Fruit fly (Drosophila melanogaster): Measurements from ENCODE around the gene CG1571.

The CG1571 gene

DNA sequence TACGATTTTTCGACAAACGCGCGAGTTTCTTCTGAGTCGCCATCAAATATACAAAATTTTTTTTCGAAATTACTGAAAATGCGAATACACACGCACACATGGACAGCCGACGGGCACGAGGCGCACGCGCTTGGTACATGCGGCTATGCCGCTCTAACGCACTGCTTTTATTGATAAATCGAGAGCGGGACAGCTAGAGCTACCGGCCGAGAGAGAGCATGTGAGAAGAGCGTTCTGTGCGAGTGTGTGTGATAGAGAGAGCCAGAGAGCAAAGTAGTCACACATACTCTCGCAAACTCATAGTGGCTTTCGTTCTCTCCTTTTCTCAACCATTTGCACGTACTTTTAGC lies 14.8 kb upstream of the CG1571 start (continued):
- TF ChIP-seq TFAM (GFP tag; optimal IDR thresholded peaks at IDR 0.05) (no peak), Fer2 (tag; optimal IDR thresholded peaks at IDR 0.05) (no peak), lbe (GFP tag; optimal IDR thresholded peaks at IDR 0.05) (no peak), Scr (GFP tag; IDR thresholded peaks at IDR 0.05; ENCODE audit: partially characterized antibody) (no peak), ab (GFP tag; optimal IDR thresholded peaks at IDR 0.05) (no peak), sd (tag; optimal IDR thresholded peaks at IDR 0.05) (peak; percentile 59), CG16813 (GFP tag; IDR thresholded peaks at IDR 0.05; ENCODE audit: partially characterized antibody) (no peak), chm (GFP tag; IDR thresholded peaks at IDR 0.05) (0 out of 2 replicates have a peak, but pooled peaks have one; percentile 22), Kr (GFP tag; optimal IDR thresholded peaks at IDR 0.05) (no peak), CG6813 (GFP tag; optimal IDR thresholded peaks at IDR 0.05) (no peak), CG10274 (GFP tag; optimal IDR thresholded peaks at IDR 0.05) (no peak), CG1603 (tag; optimal IDR thresholded peaks at IDR 0.05) (no peak), CG12236 (GFP tag; optimal IDR thresholded peaks at IDR 0.05) (no peak), dati (GFP tag; IDR thresholded peaks at IDR 0.05) (no peak), wor (GFP tag; IDR thresholded peaks at IDR 0.05) (no peak), NC2β (GFP tag; optimal IDR thresholded peaks at IDR 0.05) (no peak), HLHmδ (GFP tag; optimal IDR thresholded peaks at IDR 0.05) (peak; percentile 27), sob (GFP tag; IDR thresholded peaks at IDR 0.05) (no peak), CG31441 (GFP tag; IDR thresholded peaks at IDR 0.05) (no peak), CG7745 (tag; optimal IDR thresholded peaks at IDR 0.05) (peak; percentile 3), CG17568 (GFP tag; optimal IDR thresholded peaks at IDR 0.05) (no peak), CG11456 (GFP tag; IDR thresholded peaks at IDR 0.05) (no peak), CG10209 (GFP tag; optimal IDR thresholded peaks at IDR 0.05) (no peak), Ets65A (GFP tag) (no peak), CG14860 (GFP tag; IDR thresholded peaks at IDR 0.05; ENCODE audit: partially characterized antibody) (no peak), Vsx1 (GFP tag; optimal IDR thresholded peaks at IDR 0.05) (no peak), h (optimal IDR thresholded peaks at IDR 0.05) (no peak), vnd (GFP tag; IDR thresholded peaks at IDR 0.05; ENCODE audit: partially characterized antibody) (no peak), CG4617 (GFP tag; optimal IDR thresholded peaks at IDR 0.05; ENCODE audit: borderline replicate concordance) (no peak), Sry-δ (GFP tag; optimal IDR thresholded peaks at IDR 0.05) (no peak), tgo (GFP tag; IDR thresholded peaks at IDR 0.05) (no peak), Hr39 (optimal IDR thresholded peaks at IDR 0.05) (no peak), CG8478 (optimal IDR thresholded peaks at IDR 0.05) (peak; percentile 99), CG18011 (GFP tag; optimal IDR thresholded peaks at IDR 0.05) (no peak), cad (GFP tag; optimal IDR thresholded peaks at IDR 0.05) (no peak), slbo (GFP tag; IDR thresholded peaks at IDR 0.05) (no peak), peb (GFP tag; IDR thresholded peaks at IDR 0.05) (0 out of 2 replicates have a peak, but pooled peaks have one; percentile 21), CG10366 (GFP tag; IDR thresholded peaks at IDR 0.05) (no peak), CG9797 (GFP tag; optimal IDR thresholded peaks at IDR 0.05) (no peak), Asciz (GFP tag; optimal IDR thresholded peaks at IDR 0.05) (no peak), C15 (GFP tag; IDR thresholded peaks at IDR 0.05) (no peak), CG11504 (tag; optimal IDR thresholded peaks at IDR 0.05) (no peak), eyg (GFP tag; optimal IDR thresholded peaks at IDR 0.05) (no peak), ci (GFP tag; IDR thresholded peaks at IDR 0.05) (peak; percentile 60; the same call in 2 of the 3 replicates), CG12659 (GFP tag; optimal IDR thresholded peaks at IDR 0.05) (no peak), gro (GFP tag; optimal IDR thresholded peaks at IDR 0.05) (no peak), en (GFP tag; optimal IDR thresholded peaks at IDR 0.05) (no peak), p53 (GFP tag; optimal IDR thresholded peaks at IDR 0.05) (no peak), phol (tag; optimal IDR thresholded peaks at IDR 0.05) (peak; percentile 41), CG15011 (GFP tag; optimal IDR thresholded peaks at IDR 0.05) (no peak), org-1 (GFP tag; optimal IDR thresholded peaks at IDR 0.05) (no peak), repo (GFP tag; optimal IDR thresholded peaks at IDR 0.05) (no peak), fd102C (GFP tag; optimal IDR thresholded peaks at IDR 0.05) (peak; percentile 30)
